Fruit fly (Drosophila melanogaster) whole organism, embryonic: ENCODE results near the gene CG31525.

Source experiments
- CG10565 ChIP-seq: fragments of 200-800 bp; sonication (Bioruptor generic); optimal IDR thresholded peaks from 3 replicates; lab custom pipeline; 2016; ENCODE audit warnings: missing biosample characterization, mild to moderate bottlenecking, missing genetic modification characterization
- CG12769 ChIP-seq: fragments of 200-800 bp; sonication (Bioruptor generic); optimal IDR thresholded peaks from 2 replicates; lab custom pipeline; 2019; ENCODE audit warnings: missing biosample characterization, mild to moderate bottlenecking, missing genetic modification characterization, moderate library complexity
- CG13296 ChIP-seq: fragments of 200-800 bp; sonication (Bioruptor generic); optimal IDR thresholded peaks from 3 replicates; lab custom pipeline; 2018; ENCODE audit warnings: missing biosample characterization, mild to moderate bottlenecking, missing genetic modification characterization
- CG13624 ChIP-seq: fragments of 200-800 bp; sonication (Bioruptor generic); optimal IDR thresholded peaks from 2 replicates; lab custom pipeline; 2016; ENCODE audit warnings: missing biosample characterization, missing genetic modification characterization
- CG14014 ChIP-seq: fragments of 200-800 bp; sonication (Bioruptor generic); IDR thresholded peaks from 2 replicates; pipeline ENCODE4 v1.3.6; 2022; ENCODE audit warnings: missing biosample characterization, missing genetic modification characterization
- CG15601 ChIP-seq: fragments of 200-800 bp; sonication (Bioruptor generic); optimal IDR thresholded peaks from 3 replicates; lab custom pipeline; 2019; ENCODE audit warnings: missing biosample characterization, mild to moderate bottlenecking, missing genetic modification characterization, moderate library complexity
- CG1603 ChIP-seq: fragments of 200-800 bp; sonication (Bioruptor generic); optimal IDR thresholded peaks from 2 replicates; lab custom pipeline; 2019; ENCODE audit warnings: missing biosample characterization, mild to moderate bottlenecking, missing genetic modification characterization, moderate library complexity
- CG16813 ChIP-seq: fragments of 200-800 bp; sonication (Bioruptor generic); IDR thresholded peaks from 3 replicates; pipeline ENCODE4 v1.3.6; 2022; ENCODE audit warnings: missing biosample characterization, missing genetic modification characterization; ENCODE audit not compliant: partially characterized antibody
- CG17328 ChIP-seq: fragments of 200-800 bp; sonication (Bioruptor generic); IDR thresholded peaks from 2 replicates; pipeline ENCODE4 v1.3.6; 2022; ENCODE audit warnings: missing biosample characterization, missing genetic modification characterization
- CG17385 ChIP-seq: fragments of 200-800 bp; sonication (Bioruptor generic); optimal IDR thresholded peaks from 3 replicates; lab custom pipeline; 2018; ENCODE audit warnings: missing biosample characterization, mild to moderate bottlenecking, missing genetic modification characterization
- CG17802 ChIP-seq: fragments of 200-800 bp; sonication (Bioruptor generic); optimal IDR thresholded peaks from 2 replicates; lab custom pipeline; 2018; ENCODE audit warnings: missing biosample characterization, mild to moderate bottlenecking, missing genetic modification characterization, moderate library complexity
- CG18262 ChIP-seq: fragments of 200-800 bp; optimal IDR thresholded peaks from 3 replicates; lab custom pipeline; 2019; ENCODE audit warnings: missing biosample characterization, mild to moderate bottlenecking, missing genetic modification characterization, moderate library complexity
- CG2678 ChIP-seq: fragments of 200-800 bp; sonication (Bioruptor generic); optimal IDR thresholded peaks from 3 replicates; lab custom pipeline; 2019; ENCODE audit warnings: missing biosample characterization, mild to moderate bottlenecking, missing genetic modification characterization, moderate library complexity
- CG30020 ChIP-seq: fragments of 200-800 bp; optimal IDR thresholded peaks from 2 replicates; lab custom pipeline; 2019; ENCODE audit warnings: missing biosample characterization, mild to moderate bottlenecking, missing genetic modification characterization, moderate library complexity
- CG31365 ChIP-seq: fragments of 200-800 bp; sonication (Bioruptor generic); optimal IDR thresholded peaks from 2 replicates; lab custom pipeline; 2018; ENCODE audit warnings: missing biosample characterization, mild to moderate bottlenecking, missing genetic modification characterization
- CG3995 ChIP-seq: fragments of 200-800 bp; sonication (Bioruptor generic); optimal IDR thresholded peaks from 3 replicates; lab custom pipeline; 2016; ENCODE audit warnings: missing biosample characterization, missing genetic modification characterization
- CG43689 ChIP-seq: fragments of 200-800 bp; sonication (Bioruptor generic); IDR thresholded peaks from 2 replicates; pipeline ENCODE4 v1.3.6; 2022; ENCODE audit warnings: missing biosample characterization, missing genetic modification characterization
- CG4707 ChIP-seq: fragments of 200-800 bp; sonication (Bioruptor generic); optimal IDR thresholded peaks from 2 replicates; lab custom pipeline; 2018; ENCODE audit warnings: missing biosample characterization, mild to moderate bottlenecking, missing genetic modification characterization, moderate library complexity
- CG6175 ChIP-seq: fragments of 200-800 bp; sonication (Bioruptor generic); IDR thresholded peaks from 3 replicates; pipeline ENCODE4 v1.3.6; 2022; ENCODE audit warnings: missing biosample characterization, missing genetic modification characterization
- CG6254 ChIP-seq: fragments of 200-800 bp; sonication (Bioruptor generic); optimal IDR thresholded peaks from 3 replicates; lab custom pipeline; 2017; ENCODE audit warnings: mild to moderate bottlenecking, missing biosample characterization, missing genetic modification reagents, missing genetic modification characterization
- CG8478 ChIP-seq: fragments of >200 bp; optimal IDR thresholded peaks from 2 replicates; lab custom pipeline; 2018
- CG9215 ChIP-seq: fragments of 200-800 bp; sonication (Bioruptor generic); IDR thresholded peaks from 2 replicates; pipeline ENCODE4 v1.3.6; 2022; ENCODE audit warnings: missing biosample characterization, missing genetic modification characterization
- CG9727 ChIP-seq: fragments of 200-800 bp; sonication (Bioruptor generic); optimal IDR thresholded peaks from 3 replicates; lab custom pipeline; 2017; ENCODE audit warnings: missing biosample characterization, mild to moderate bottlenecking, missing genetic modification characterization
- Doc3 ChIP-seq: fragments of 200-800 bp; sonication (Bioruptor generic); IDR thresholded peaks from 3 replicates; pipeline ENCODE4 v1.3.6; 2022; ENCODE audit warnings: missing biosample characterization, missing genetic modification characterization; ENCODE audit not compliant: partially characterized antibody
- Drgx ChIP-seq: fragments of 200-800 bp; sonication (Bioruptor generic); IDR thresholded peaks from 2 replicates; pipeline ENCODE4 v1.3.6; 2022; ENCODE audit warnings: missing biosample characterization, missing genetic modification characterization
- GATAe ChIP-seq: fragments of 200-800 bp; sonication (Bioruptor generic); conservative IDR thresholded peaks from 2 replicates; pipeline ENCODE4 v1.3.6; 2022; ENCODE audit warnings: missing biosample characterization, missing genetic modification characterization
- Gug ChIP-seq: fragments of 200-800 bp; sonication (Bioruptor generic); IDR thresholded peaks from 4 replicates; pipeline ENCODE4 v1.3.6; 2022; ENCODE audit warnings: missing biosample characterization, missing genetic modification characterization
- Jarid2 ChIP-seq: fragments of 200-800 bp; sonication (Bioruptor generic); optimal IDR thresholded peaks from 3 replicates; lab custom pipeline; 2017; ENCODE audit warnings: mild to moderate bottlenecking, missing biosample characterization, missing genetic modification reagents, missing genetic modification characterization
- Max ChIP-seq: fragments of 200-800 bp; sonication (Bioruptor generic); optimal IDR thresholded peaks from 2 replicates; lab custom pipeline; 2016; ENCODE audit warnings: missing biosample characterization, mild to moderate bottlenecking, missing genetic modification characterization
- Med ChIP-seq: fragments of 200-800 bp; sonication (Bioruptor generic); peaks from one replicate; lab custom pipeline; 2016; ENCODE audit warnings: missing biosample characterization, missing genetic modification characterization, mild to moderate bottlenecking, inconsistent platforms, moderate library complexity
- Nf-YB ChIP-seq: fragments of 200-800 bp; sonication (Bioruptor generic); optimal IDR thresholded peaks from 3 replicates; lab custom pipeline; 2019; ENCODE audit warnings: missing biosample characterization, mild to moderate bottlenecking, missing genetic modification characterization, moderate library complexity
- NfI ChIP-seq: fragments of 200-800 bp; sonication (Bioruptor generic); optimal IDR thresholded peaks from 3 replicates; lab custom pipeline; 2018; ENCODE audit warnings: missing biosample characterization, mild to moderate bottlenecking, missing genetic modification characterization, moderate library complexity
- Poxn ChIP-seq: fragments of 200-800 bp; sonication (Bioruptor generic); IDR thresholded peaks from 2 replicates; pipeline ENCODE4 v1.3.6; 2022; ENCODE audit warnings: missing biosample characterization, missing genetic modification characterization
- Sin3A ChIP-seq: fragments of >200 bp; optimal IDR thresholded peaks from 2 replicates; lab custom pipeline; 2018
- bab2 ChIP-seq: fragments of 200-800 bp; sonication (Bioruptor generic); optimal IDR thresholded peaks from 2 replicates; lab custom pipeline; 2016; ENCODE audit warnings: missing biosample characterization, missing genetic modification characterization
- cad ChIP-seq: fragments of >200 bp; optimal IDR thresholded peaks from 2 replicates; lab custom pipeline; 2017; ENCODE audit warnings: missing biosample characterization, missing genetic modification characterization
- chif ChIP-seq, 2 experiments: fragments of 200-800 bp; sonication (Bioruptor generic); optimal IDR thresholded peaks; 3 replicates each; lab custom pipeline; 2016; ENCODE audit warnings: missing biosample characterization in 2 of 2, missing genetic modification characterization in 2 of 2
- danr ChIP-seq: fragments of 200-800 bp; sonication (Bioruptor generic); IDR thresholded peaks from 2 replicates; pipeline ENCODE4 v1.3.6; 2022; ENCODE audit warnings: missing biosample characterization, missing genetic modification characterization
- disco-r ChIP-seq: fragments of 200-800 bp; sonication (Bioruptor generic); optimal IDR thresholded peaks from 2 replicates; lab custom pipeline; 2016; ENCODE audit warnings: missing biosample characterization, missing genetic modification characterization
- ems ChIP-seq: fragments of 200-800 bp; sonication (Bioruptor generic); optimal IDR thresholded peaks from 3 replicates; lab custom pipeline; 2016; ENCODE audit warnings: missing biosample characterization, missing genetic modification characterization
- esg ChIP-seq: fragments of 200-800 bp; sonication (Bioruptor generic); conservative IDR thresholded peaks from 2 replicates; pipeline ENCODE4 v1.3.6; 2022; ENCODE audit warnings: missing biosample characterization, missing genetic modification characterization
- eve ChIP-seq, 2 experiments: fragments of >200 bp; optimal IDR thresholded peaks; 2 replicates each; lab custom pipeline; 2017; ENCODE audit warnings: missing biosample characterization in 2 of 2, missing genetic modification characterization in 2 of 2
- ftz-f1 ChIP-seq: fragments of 200-800 bp; sonication (Bioruptor generic); optimal IDR thresholded peaks from 2 replicates; lab custom pipeline; 2016; ENCODE audit warnings: missing biosample characterization, missing genetic modification characterization
- gce ChIP-seq: fragments of 200-800 bp; sonication (Bioruptor generic); IDR thresholded peaks from 3 replicates; pipeline ENCODE4 v1.3.6; 2022; ENCODE audit warnings: missing biosample characterization, missing genetic modification characterization
- gsb ChIP-seq: fragments of 200-800 bp; sonication (Bioruptor generic); IDR thresholded peaks from 2 replicates; pipeline ENCODE4 v1.3.6; 2022; ENCODE audit warnings: missing biosample characterization, missing genetic modification characterization
- pzg ChIP-seq: fragments of 200-800 bp; sonication (Bioruptor generic); optimal IDR thresholded peaks from 3 replicates; lab custom pipeline; 2018; ENCODE audit warnings: missing biosample characterization, mild to moderate bottlenecking, missing genetic modification characterization, moderate library complexity
- ro ChIP-seq: fragments of 200-800 bp; sonication (Bioruptor generic); IDR thresholded peaks from 2 replicates; pipeline ENCODE4 v1.3.6; 2022; ENCODE audit warnings: missing biosample characterization, missing genetic modification characterization
- sd ChIP-seq: fragments of 200-800 bp; sonication (Bioruptor generic); optimal IDR thresholded peaks from 3 replicates; lab custom pipeline; 2018; ENCODE audit warnings: missing biosample characterization, mild to moderate bottlenecking, missing genetic modification characterization, moderate library complexity
- shn ChIP-seq: fragments of 200-800 bp; sonication (Bioruptor generic); optimal IDR thresholded peaks from 3 replicates; lab custom pipeline; 2016; ENCODE audit warnings: missing biosample characterization, missing genetic modification characterization
- sob ChIP-seq: fragments of 200-800 bp; sonication (Bioruptor generic); IDR thresholded peaks from 2 replicates; pipeline ENCODE4 v1.3.6; 2022; ENCODE audit warnings: missing biosample characterization, missing genetic modification characterization
- tna ChIP-seq: fragments of 200-800 bp; sonication (Bioruptor generic); IDR thresholded peaks from 2 replicates; pipeline ENCODE4 v1.3.6; 2022; ENCODE audit warnings: missing biosample characterization, missing genetic modification characterization; ENCODE audit not compliant: partially characterized antibody

The CG31525 gene

dm6 chr3R:4452345-4453044, 25.7 kb downstream of the CG31525 start (continued):
- no peak for TF ChIP-seq cad (GFP tag; lab: Kevin White, UChicago)
- no peak for TF ChIP-seq CG17328 (GFP tag; lab: Robert Waterston, UW)
- peak; percentile 74 for TF ChIP-seq GATAe (GFP tag; lab: Robert Waterston, UW)
- no peak for TF ChIP-seq CG18262 (tag; lab: Kevin White, UChicago)
- no peak for TF ChIP-seq eve (GFP tag; optimal IDR thresholded peaks at IDR 0.05; lab: Kevin White, UChicago)
- peak; percentile 34; the same call in 1 of the 3 replicates for TF ChIP-seq Doc3 (GFP tag; lab: Robert Waterston, UW)
- no peak for TF ChIP-seq CG15601 (tag; lab: Kevin White, UChicago)
- TF ChIP-seq CG13624 (GFP tag; lab: Kevin White, UChicago): no peak
- TF ChIP-seq CG16813 (GFP tag; lab: Robert Waterston, UW): no peak
- no peak for TF ChIP-seq CG1603 (tag; lab: Kevin White, UChicago)
- TF ChIP-seq CG14014 (GFP tag; lab: Robert Waterston, UW): no peak
- no peak for TF ChIP-seq Poxn
- TF ChIP-seq pzg (GFP tag; lab: Kevin White, UChicago): no peak
- TF ChIP-seq CG3995: no peak
- no peak for TF ChIP-seq Nf-YB (GFP tag; lab: Kevin White, UChicago)
- no peak for TF ChIP-seq chif (GFP tag; optimal IDR thresholded peaks at IDR 0.05; lab: Kevin White, UChicago)
- no peak for TF ChIP-seq bab2 (GFP tag; lab: Kevin White, UChicago)
- TF ChIP-seq CG9727: no peak
- TF ChIP-seq CG9215 (GFP tag; lab: Robert Waterston, UW): no peak
- TF ChIP-seq Sin3A (lab: Kevin White, UChicago): no peak
- TF ChIP-seq CG6175 (GFP tag; lab: Robert Waterston, UW): no peak; the same call in 2 of the 3 replicates
- TF ChIP-seq CG17802 (tag; lab: Kevin White, UChicago): no peak
- TF ChIP-seq tna: no peak
- TF ChIP-seq CG2678 (tag; lab: Kevin White, UChicago): no peak
- TF ChIP-seq esg (GFP tag; lab: Robert Waterston, UW): no peak
- TF ChIP-seq CG13296 (GFP tag; lab: Kevin White, UChicago): no peak
- peak; percentile 55 for TF ChIP-seq CG17385
- no peak for TF ChIP-seq CG8478
- TF ChIP-seq Jarid2 (GFP tag; lab: Kevin White, UChicago): no peak
- TF ChIP-seq CG31365 (tag; lab: Kevin White, UChicago): no peak
- no peak for TF ChIP-seq Gug (GFP tag; lab: Robert Waterston, UW)
- TF ChIP-seq sd (tag; lab: Kevin White, UChicago): no peak
- TF ChIP-seq disco-r (GFP tag; lab: Kevin White, UChicago): no peak
- TF ChIP-seq NfI (GFP tag; lab: Kevin White, UChicago): no peak
- TF ChIP-seq CG6254 (GFP tag; lab: Kevin White, UChicago): no peak
- no peak for TF ChIP-seq CG43689 (GFP tag; lab: Robert Waterston, UW)
- no peak for TF ChIP-seq shn (GFP tag; lab: Kevin White, UChicago)
- TF ChIP-seq gce (GFP tag; lab: Robert Waterston, UW): 0 out of 3 replicates have a peak, but pooled peaks have one; percentile 4
- TF ChIP-seq CG30020 (tag; lab: Kevin White, UChicago): no peak
- TF ChIP-seq ftz-f1: no peak
- no peak for TF ChIP-seq CG10565 (GFP tag; lab: Kevin White, UChicago)
- no peak for TF ChIP-seq danr (GFP tag; lab: Robert Waterston, UW)
- no peak for TF ChIP-seq gsb
- TF ChIP-seq ems (GFP tag; lab: Kevin White, UChicago): no peak
- no peak for TF ChIP-seq sob (GFP tag; lab: Robert Waterston, UW)
- TF ChIP-seq Med (GFP tag; lab: Kevin White, UChicago): peak; percentile 39
- TF ChIP-seq Max: no peak
- TF ChIP-seq ro (GFP tag; lab: Robert Waterston, UW): no peak
- TF ChIP-seq CG12769 (tag; lab: Kevin White, UChicago): peak; percentile 16
- TF ChIP-seq Drgx (GFP tag; lab: Robert Waterston, UW): peak; percentile 25
- no peak for TF ChIP-seq CG4707 (GFP tag; lab: Kevin White, UChicago)
